Fruit fly (Drosophila melanogaster): ENCODE data around the gene CG10588.

The CG10588 gene

DNA sequence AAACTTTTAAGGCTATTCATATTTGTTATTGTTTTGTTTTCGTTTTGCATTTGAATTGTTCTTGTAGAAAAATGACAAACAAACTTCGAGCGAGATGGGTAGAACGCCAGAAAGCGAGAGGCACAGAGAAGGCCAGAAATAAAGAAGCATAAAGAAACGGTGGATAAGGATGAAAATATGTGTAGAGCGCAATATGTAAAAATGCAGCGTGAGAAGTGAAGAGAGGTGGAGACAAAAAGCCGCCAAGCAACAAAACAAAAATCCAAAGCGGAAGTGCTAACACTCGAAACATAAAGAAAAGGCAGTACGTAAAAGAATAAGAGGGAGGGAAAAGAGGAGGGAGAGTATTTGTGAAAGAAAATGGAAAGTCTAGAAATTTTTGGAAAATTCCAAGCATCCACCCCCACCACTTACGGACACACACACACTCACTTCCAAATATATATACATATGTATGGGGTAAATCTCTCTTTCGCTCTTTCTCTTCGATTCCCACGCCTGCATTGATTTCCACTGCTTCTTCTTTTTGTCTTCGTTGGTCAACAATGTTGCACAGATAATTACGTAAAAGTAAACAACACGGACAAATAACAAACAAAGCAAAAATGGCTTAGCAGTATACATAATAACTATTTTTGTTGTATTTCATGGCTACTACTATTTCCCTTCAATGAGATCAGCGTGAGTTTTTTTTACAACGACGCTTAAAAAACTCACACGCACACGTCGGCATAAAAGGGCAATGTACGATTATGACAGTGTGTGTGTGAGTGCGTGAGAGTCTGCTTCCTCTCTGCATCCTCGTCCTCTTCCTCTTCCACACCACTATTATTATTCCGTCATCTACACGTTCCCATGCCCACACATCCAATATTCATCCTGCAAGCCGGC, 50.9 kb downstream of the CG10588 start:
- TF ChIP-seq D1 (tag; optimal IDR thresholded peaks at IDR 0.05) = peak; percentile 19
- TF ChIP-seq CG14655 (GFP tag; optimal IDR thresholded peaks at IDR 0.05) = no peak
- peak; percentile 98 for TF ChIP-seq EcR (GFP tag; optimal IDR thresholded peaks at IDR 0.05)

DNA sequence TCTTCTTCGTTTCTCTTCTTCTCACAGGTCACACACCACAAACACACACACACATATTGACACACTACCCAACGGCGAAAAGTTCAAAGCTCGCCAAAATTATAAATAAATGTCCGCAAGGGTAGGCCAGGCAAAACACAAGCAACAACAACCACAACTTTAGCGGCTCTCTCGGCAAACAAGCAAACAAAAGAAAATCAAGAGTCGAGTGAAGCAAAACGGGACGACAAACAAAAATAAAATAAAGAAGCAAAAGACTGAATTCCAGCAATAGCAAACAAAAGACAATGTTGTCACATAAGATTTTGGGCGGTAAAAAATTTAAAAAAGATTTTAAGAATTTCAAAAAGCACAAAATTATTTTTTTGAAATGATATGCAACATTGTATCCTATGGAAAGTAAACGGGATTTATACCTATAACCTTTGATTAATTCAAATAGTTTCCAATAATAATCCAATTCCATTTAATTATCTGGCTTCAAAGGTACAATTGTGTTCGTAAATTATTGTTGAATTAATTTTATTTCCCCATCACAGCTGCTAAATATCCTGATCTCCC, 51.6 kb downstream of the CG10588 start:
- TF ChIP-seq D1 (tag; optimal IDR thresholded peaks at IDR 0.05) (peak; percentile 24), CG9948 (tag; optimal IDR thresholded peaks at IDR 0.05) (peak; percentile 13), CG14655 (GFP tag; optimal IDR thresholded peaks at IDR 0.05) (no peak)

DNA sequence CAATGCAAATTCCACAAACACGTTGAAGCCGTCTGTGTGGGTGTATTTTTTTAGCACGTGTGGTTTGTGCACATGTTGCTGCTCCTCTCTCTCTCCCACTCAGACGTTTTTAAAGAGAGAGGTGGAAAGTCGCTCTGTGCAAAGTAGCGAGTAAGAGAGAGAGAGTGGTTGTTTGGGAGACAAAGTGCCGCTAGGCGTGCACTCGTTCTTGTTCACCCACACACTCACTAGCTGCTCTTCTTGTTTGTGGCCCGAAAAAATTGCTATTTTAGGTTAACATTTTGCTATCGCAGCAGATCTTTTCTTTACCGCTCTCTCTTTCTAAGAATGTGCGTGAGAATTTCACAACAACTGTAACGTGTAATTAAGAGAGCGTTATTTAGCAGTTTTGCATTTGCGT, 52.2 kb downstream of the CG10588 start:
- TF ChIP-seq rn (GFP tag; IDR thresholded peaks at IDR 0.05) (no peak), CG12605 (GFP tag; IDR thresholded peaks at IDR 0.05) (0 out of 2 replicates have a peak, but pooled peaks have one; percentile 56), CG15710 (tag; optimal IDR thresholded peaks at IDR 0.05) (no peak), EcR (GFP tag; optimal IDR thresholded peaks at IDR 0.05) (peak; percentile 39), CG10348 (GFP tag; IDR thresholded peaks at IDR 0.05) (no peak), CG13204 (GFP tag; optimal IDR thresholded peaks at IDR 0.05) (no peak), CG32121 (GFP tag; IDR thresholded peaks at IDR 0.05) (no peak), CG14655 (GFP tag; optimal IDR thresholded peaks at IDR 0.05) (no peak), CG8159 (tag; optimal IDR thresholded peaks at IDR 0.05) (no peak), fd96Ca (GFP tag; IDR thresholded peaks at IDR 0.05) (no peak), Pif1A (GFP tag; optimal IDR thresholded peaks at IDR 0.05) (no peak), gl (tag; optimal IDR thresholded peaks at IDR 0.05) (no peak), CG34367 (tag; optimal IDR thresholded peaks at IDR 0.05) (no peak), Ets98B (GFP tag; IDR thresholded peaks at IDR 0.05) (peak; percentile 37; the same call in 1 of the 2 replicates), CG4496 (GFP tag; IDR thresholded peaks at IDR 0.05) (0 out of 3 replicates have a peak, but pooled peaks have one; percentile 7), CG9948 (tag; optimal IDR thresholded peaks at IDR 0.05) (no peak), Pif1B (GFP tag; optimal IDR thresholded peaks at IDR 0.05) (peak; percentile 25), D1 (tag; optimal IDR thresholded peaks at IDR 0.05) (no peak)

DNA sequence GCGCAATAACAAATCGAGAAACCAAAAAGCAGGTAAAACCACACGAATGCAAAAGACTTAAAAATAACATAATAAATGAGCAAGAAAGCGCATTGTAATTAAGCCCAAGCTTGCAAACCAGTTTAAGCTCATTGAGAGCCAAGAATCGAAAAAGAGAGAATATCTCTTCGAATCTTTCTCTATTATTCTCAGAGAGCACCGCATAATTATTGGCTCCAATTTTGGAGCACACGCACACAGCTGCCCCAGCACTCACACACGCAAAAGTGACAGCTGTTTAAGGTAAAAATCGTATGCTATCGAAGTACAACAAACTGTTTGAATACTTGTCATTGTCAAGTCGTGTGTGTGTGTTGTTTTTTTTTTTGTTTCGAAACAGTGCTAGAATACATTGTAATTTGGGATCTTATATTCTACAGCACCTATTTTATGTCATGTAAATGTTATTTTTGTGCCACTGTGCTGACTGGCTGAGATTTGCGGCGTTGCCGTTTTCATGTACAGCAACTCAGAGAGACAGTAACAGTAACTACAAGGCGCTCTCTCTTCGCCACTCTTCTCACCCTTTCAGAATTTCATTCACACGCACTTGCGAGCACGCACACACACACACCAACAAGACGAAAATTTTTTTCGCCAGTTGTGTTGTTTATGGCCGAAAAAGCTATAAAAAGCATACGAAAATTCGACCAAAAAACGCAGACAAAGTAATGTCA, 52.8 kb downstream of the CG10588 start:
- TF ChIP-seq rn (GFP tag; IDR thresholded peaks at IDR 0.05) (peak; percentile 75), CG8301 (tag; optimal IDR thresholded peaks at IDR 0.05) (peak; percentile 73), CG4496 (GFP tag; IDR thresholded peaks at IDR 0.05) (peak; percentile 88), Ets98B (GFP tag; IDR thresholded peaks at IDR 0.05) (peak; percentile 83), CG13204 (GFP tag; optimal IDR thresholded peaks at IDR 0.05) (peak; percentile 8), CG34367 (tag; optimal IDR thresholded peaks at IDR 0.05) (peak; percentile 36), CG12605 (GFP tag; IDR thresholded peaks at IDR 0.05) (peak; percentile 77), CG8159 (tag; optimal IDR thresholded peaks at IDR 0.05) (peak; percentile 68), CG10348 (GFP tag; IDR thresholded peaks at IDR 0.05) (no peak), CG17806 (tag; optimal IDR thresholded peaks at IDR 0.05) (peak; percentile 66), gl (tag; optimal IDR thresholded peaks at IDR 0.05) (peak; percentile 12), fd96Ca (GFP tag; IDR thresholded peaks at IDR 0.05) (peak; percentile 89), Pif1B (GFP tag; optimal IDR thresholded peaks at IDR 0.05) (peak; percentile 91), CG32121 (GFP tag; IDR thresholded peaks at IDR 0.05) (peak; percentile 63), Snoo (tag; optimal IDR thresholded peaks at IDR 0.05) (peak; percentile 66), CG9948 (tag; optimal IDR thresholded peaks at IDR 0.05) (peak; percentile 61), Pif1A (GFP tag; optimal IDR thresholded peaks at IDR 0.05) (peak; percentile 90), CG15710 (tag; optimal IDR thresholded peaks at IDR 0.05) (peak; percentile 52), CG14655 (GFP tag; optimal IDR thresholded peaks at IDR 0.05) (peak; percentile 79), D1 (tag; optimal IDR thresholded peaks at IDR 0.05) (peak; percentile 39), EcR (GFP tag; optimal IDR thresholded peaks at IDR 0.05) (peak; percentile 7)

Measured in whole organism, pupa.